Fruit fly (Drosophila melanogaster): ENCODE results near the gene CG34133.

Gene CG34133

dm6 chr3R:29841293-29841791, 27.8 kb upstream of the CG34133 start, which contains the start of gene Cad99C (continued):
- TF ChIP-seq tgo (GFP tag; IDR thresholded peaks at IDR 0.05) (no peak), maf-S (GFP tag; optimal IDR thresholded peaks at IDR 0.05) (no peak), chif (GFP tag; optimal IDR thresholded peaks at IDR 0.05) (no peak), CG7745 (tag; optimal IDR thresholded peaks at IDR 0.05) (no peak), hb (GFP tag; IDR thresholded peaks at IDR 0.05; ENCODE audit: partially characterized antibody) (no peak), Ets97D (GFP tag; optimal IDR thresholded peaks at IDR 0.05) (no peak), Deaf1 (tag; optimal IDR thresholded peaks at IDR 0.05) (peak; percentile 90), stc (GFP tag; IDR thresholded peaks at IDR 0.05) (no peak), Spps (tag; optimal IDR thresholded peaks at IDR 0.05) (no peak), Mes4 (GFP tag; optimal IDR thresholded peaks at IDR 0.05) (no peak), NfI (GFP tag; optimal IDR thresholded peaks at IDR 0.05) (no peak), pzg (GFP tag; optimal IDR thresholded peaks at IDR 0.05) (no peak), YL-1 (GFP tag; optimal IDR thresholded peaks at IDR 0.05) (no peak), tx (GFP tag; optimal IDR thresholded peaks at IDR 0.05) (no peak), fd102C (GFP tag; optimal IDR thresholded peaks at IDR 0.05) (no peak), Vsx1 (GFP tag; optimal IDR thresholded peaks at IDR 0.05) (peak; percentile 51), bab2 (GFP tag; optimal IDR thresholded peaks at IDR 0.05) (no peak), CG10147 (GFP tag; optimal IDR thresholded peaks at IDR 0.05) (no peak), Awh (GFP tag; IDR thresholded peaks at IDR 0.05) (no peak), Mrtf (GFP tag; IDR thresholded peaks at IDR 0.05) (no peak), CG10321 (GFP tag; IDR thresholded peaks at IDR 0.05) (no peak), CG7987 (GFP tag; optimal IDR thresholded peaks at IDR 0.05) (peak; percentile 38), Optix (GFP tag; IDR thresholded peaks at IDR 0.05) (no peak), CG4424 (GFP tag; optimal IDR thresholded peaks at IDR 0.05) (no peak), CG31388 (GFP tag; optimal IDR thresholded peaks at IDR 0.05) (no peak), row (GFP tag; IDR thresholded peaks at IDR 0.05) (0 out of 3 replicates have a peak, but pooled peaks have one; percentile 8), wek (GFP tag; optimal IDR thresholded peaks at IDR 0.05) (no peak), CG32772 (GFP tag; IDR thresholded peaks at IDR 0.05) (no peak), CG12104 (GFP tag; optimal IDR thresholded peaks at IDR 0.05) (no peak), CG31365 (tag; optimal IDR thresholded peaks at IDR 0.05) (no peak), CG6175 (GFP tag; IDR thresholded peaks at IDR 0.05) (peak; percentile 86), mld (GFP tag; IDR thresholded peaks at IDR 0.05; ENCODE audit: partially characterized antibody) (0 out of 3 replicates have a peak, but pooled peaks have one; percentile 33), CG4328 (GFP tag; optimal IDR thresholded peaks at IDR 0.05) (no peak), gsb (GFP tag; IDR thresholded peaks at IDR 0.05) (no peak), Hey (tag; optimal IDR thresholded peaks at IDR 0.05) (no peak), pnt (GFP tag; optimal IDR thresholded peaks at IDR 0.05) (peak; percentile 1), CG32532 (GFP tag; IDR thresholded peaks at IDR 0.05) (no peak), CG13296 (GFP tag; optimal IDR thresholded peaks at IDR 0.05) (no peak), Nf-YC (tag; optimal IDR thresholded peaks at IDR 0.05) (no peak), jigr1 (GFP tag; IDR thresholded peaks at IDR 0.05) (no peak), Meics (GFP tag; optimal IDR thresholded peaks at IDR 0.05) (no peak), Rx (GFP tag; IDR thresholded peaks at IDR 0.05) (no peak), gfzf (GFP tag; optimal IDR thresholded peaks at IDR 0.05) (no peak), danr (GFP tag; IDR thresholded peaks at IDR 0.05) (no peak), CG13123 (GFP tag; optimal IDR thresholded peaks at IDR 0.05) (no peak), nom (GFP tag; optimal IDR thresholded peaks at IDR 0.05) (peak; percentile 50), Tbp (GFP tag; optimal IDR thresholded peaks at IDR 0.05) (no peak), CG7271 (tag; optimal IDR thresholded peaks at IDR 0.05) (no peak), CG11093 (GFP tag; IDR thresholded peaks at IDR 0.05) (no peak), slou (GFP tag; optimal IDR thresholded peaks at IDR 0.05) (no peak), CG33557 (GFP tag; optimal IDR thresholded peaks at IDR 0.05) (no peak), mirr (GFP tag; optimal IDR thresholded peaks at IDR 0.05) (no peak)
